Worm (Caenorhabditis elegans): Measurements from ENCODE around the gene Y39E4B.10.

The Y39E4B.10 gene

DNA sequence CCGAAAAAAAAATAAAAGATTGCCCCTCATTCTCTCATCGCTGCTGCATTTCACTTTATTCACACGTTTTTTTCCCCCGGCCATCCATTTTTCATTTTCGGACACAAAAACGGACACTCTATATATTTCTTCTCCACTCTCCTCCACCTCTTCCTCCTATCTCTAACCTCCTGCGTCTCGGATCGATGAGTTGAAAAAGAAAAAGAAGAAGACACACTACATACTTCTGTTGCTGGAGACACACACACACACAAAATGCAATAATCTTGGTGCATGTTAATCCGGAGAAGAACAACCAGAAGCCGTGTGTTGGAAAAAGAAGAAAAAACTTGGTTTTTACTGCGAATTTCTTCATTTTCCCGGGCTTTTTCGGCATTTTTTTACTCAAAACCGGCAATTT lies 46.7 kb downstream of the Y39E4B.10 start:
- TF ChIP-seq nhr-28 (tag; optimal IDR thresholded peaks at IDR 0.05) (peak; percentile 84), lin-15B (tag; optimal IDR thresholded peaks at IDR 0.05) (no peak), lsy-2 (tag; optimal IDR thresholded peaks at IDR 0.05) (peak in 1 of 2 experiments; percentile 63), ZK546.5 (tag; optimal IDR thresholded peaks at IDR 0.05) (no peak), mdl-1 (tag; optimal IDR thresholded peaks at IDR 0.05) (peak in 1 of 2 experiments; percentile 23), hlh-30 (tag; optimal IDR thresholded peaks at IDR 0.05; ENCODE audit: insufficient read depth) (peak; percentile 53), hmg-1.1 (GFP tag; IDR thresholded peaks at IDR 0.05) (peak; percentile 70), fkh-10 (GFP tag; optimal IDR thresholded peaks at IDR 0.05) (peak; percentile 81), mep-1 (tag; optimal IDR thresholded peaks at IDR 0.05) (peak; percentile 25), F10B5.3 (tag; optimal IDR thresholded peaks at IDR 0.05) (no peak), ceh-28 (tag; optimal IDR thresholded peaks at IDR 0.05) (no peak), tag-97 (GFP tag; IDR thresholded peaks at IDR 0.05) (no peak), aha-1 (tag) (peak; percentile 42)

DNA sequence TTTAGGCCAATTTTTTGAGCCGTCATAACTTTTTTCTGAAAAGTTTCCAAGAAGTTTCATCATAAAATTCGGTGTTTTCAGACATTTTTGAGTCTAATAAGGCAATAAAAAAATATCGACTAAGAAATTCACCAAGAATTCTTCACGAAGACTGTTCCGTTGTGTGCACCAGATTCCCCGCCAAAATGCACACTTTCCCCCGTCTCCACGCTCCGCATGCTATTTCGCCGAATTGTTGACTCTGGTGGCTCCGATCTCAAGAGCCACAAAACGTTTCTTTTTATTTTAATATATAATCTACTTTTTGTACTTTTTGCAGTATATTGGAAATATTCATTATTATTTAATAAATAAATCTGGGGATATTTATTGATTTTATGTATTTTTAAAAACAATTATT lies 47.2 kb downstream of the Y39E4B.10 start:
- no peak for TF ChIP-seq tra-1 (GFP tag; IDR thresholded peaks at IDR 0.05)
- TF ChIP-seq lsy-2 (tag; optimal IDR thresholded peaks at IDR 0.05): no peak
- TF ChIP-seq egl-43 (GFP tag; IDR thresholded peaks at IDR 0.05): no peak
- no peak for TF ChIP-seq daf-16 (GFP tag; optimal IDR thresholded peaks at IDR 0.05)
- peak; percentile 17 for TF ChIP-seq daf-16 (tag; optimal IDR thresholded peaks at IDR 0.05)
- no peak for TF ChIP-seq snpc-1.2 (GFP tag; IDR thresholded peaks at IDR 0.05)

DNA sequence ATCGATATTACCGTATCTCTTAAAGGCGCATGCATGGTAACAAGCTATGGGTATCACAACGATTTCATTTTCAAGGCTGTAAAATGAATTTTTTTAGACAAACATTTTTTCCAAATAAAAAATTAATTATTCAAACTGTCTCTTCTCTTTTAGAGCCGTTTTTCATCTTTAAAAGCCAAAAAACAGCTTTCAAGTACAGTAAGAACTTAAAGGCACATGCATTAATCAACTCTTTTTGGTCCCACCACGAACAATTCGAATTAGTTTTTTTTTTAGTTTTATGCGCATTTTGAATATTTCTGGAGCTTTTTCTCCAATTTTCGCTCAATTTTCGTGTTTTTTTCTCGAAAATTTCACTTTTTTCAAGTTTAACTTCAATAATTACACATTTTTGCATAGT lies 48.2 kb downstream of the Y39E4B.10 start:
- TF ChIP-seq F49E8.2 (tag; optimal IDR thresholded peaks at IDR 0.05; ENCODE audit: borderline replicate concordance) (peak; percentile 44), nhr-237 (tag; optimal IDR thresholded peaks at IDR 0.05) (no peak)

DNA sequence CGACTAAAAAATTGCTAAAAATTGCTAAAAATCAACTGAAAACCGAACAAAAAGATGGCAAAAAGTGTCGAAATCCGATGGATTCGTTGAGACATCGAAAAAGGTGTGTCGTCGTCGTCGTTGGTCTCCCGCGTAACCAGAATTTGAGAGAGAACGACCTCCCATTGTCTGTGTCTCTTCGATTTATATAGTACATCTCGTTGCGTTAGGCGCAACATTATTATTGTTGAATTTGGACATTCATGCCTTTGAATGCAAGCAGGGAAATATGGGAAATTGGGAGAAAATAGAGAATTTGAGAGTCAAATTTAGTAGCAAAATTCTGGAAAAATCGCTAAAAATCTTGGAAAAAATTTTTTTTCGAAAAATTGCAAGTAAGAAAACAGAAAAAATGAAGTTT lies 48.7 kb downstream of the Y39E4B.10 start:
- no peak for TF ChIP-seq dmd-9 (GFP tag; IDR thresholded peaks at IDR 0.05)
- no peak for TF ChIP-seq daf-19 (GFP tag; conservative IDR thresholded peaks at IDR 0.05)
- no peak for TF ChIP-seq ceh-44 (GFP tag; IDR thresholded peaks at IDR 0.05)
- no peak for TF ChIP-seq sdz-12 (GFP tag; optimal IDR thresholded peaks at IDR 0.05)
- TF ChIP-seq F49E8.2 (tag; optimal IDR thresholded peaks at IDR 0.05; ENCODE audit: borderline replicate concordance): no peak
- TF ChIP-seq ama-1 (optimal IDR thresholded peaks at IDR 0.05): no peak
- no peak for TF ChIP-seq snpc-4 (tag; optimal IDR thresholded peaks at IDR 0.05)
- TF ChIP-seq unc-130 (GFP tag; optimal IDR thresholded peaks at IDR 0.05): no peak
- TF ChIP-seq nhr-48 (tag; optimal IDR thresholded peaks at IDR 0.05): no peak
- no peak for TF ChIP-seq lsy-2 (tag; optimal IDR thresholded peaks at IDR 0.05)
- TF ChIP-seq nhr-28 (tag; optimal IDR thresholded peaks at IDR 0.05): no peak
- no peak for TF ChIP-seq attf-4 (tag; optimal IDR thresholded peaks at IDR 0.05)
- TF ChIP-seq ZK546.5 (tag; optimal IDR thresholded peaks at IDR 0.05): no peak
- TF ChIP-seq daf-8 (GFP tag; IDR thresholded peaks at IDR 0.05): no peak

DNA sequence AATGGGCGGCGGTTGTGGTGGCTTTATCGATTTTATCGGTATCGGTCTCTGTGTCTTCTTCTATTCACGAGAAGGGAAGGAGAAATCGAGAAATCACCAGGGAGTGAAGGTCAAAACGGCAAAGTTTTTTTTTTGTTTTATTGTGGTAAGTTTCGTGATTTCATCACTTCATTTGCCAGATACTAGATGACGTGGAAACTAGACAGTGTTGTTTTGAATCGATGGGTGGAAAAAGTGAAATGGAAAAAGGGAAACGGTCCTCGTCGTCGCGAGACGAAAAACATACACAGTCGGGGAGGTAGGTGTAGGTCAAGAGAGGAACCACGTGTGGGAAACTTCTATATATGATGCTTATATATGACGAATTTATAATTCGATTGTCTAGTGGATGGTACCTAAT lies 51.6 kb downstream of the Y39E4B.10 start:
- TF ChIP-seq snpc-1.2 (GFP tag; IDR thresholded peaks at IDR 0.05) (no peak), Y75B8A.6 (GFP tag; IDR thresholded peaks at IDR 0.05) (no peak), nhr-76 (tag; optimal IDR thresholded peaks at IDR 0.05) (no peak), nhr-28 (tag; optimal IDR thresholded peaks at IDR 0.05) (peak; percentile 25), zag-1 (tag; optimal IDR thresholded peaks at IDR 0.05) (no peak), ceh-82 (tag; optimal IDR thresholded peaks at IDR 0.05) (no peak), nhr-48 (tag; optimal IDR thresholded peaks at IDR 0.05) (no peak), madf-9 (GFP tag; conservative IDR thresholded peaks at IDR 0.05) (no peak), egl-43 (GFP tag; IDR thresholded peaks at IDR 0.05) (no peak), lim-7 (GFP tag; IDR thresholded peaks at IDR 0.05) (no peak), ztf-11 (tag; optimal IDR thresholded peaks at IDR 0.05) (no peak), hlh-11 (tag; optimal IDR thresholded peaks at IDR 0.05) (peak; percentile 20), nhr-42 (GFP tag; IDR thresholded peaks at IDR 0.05) (no peak), tra-1 (GFP tag; IDR thresholded peaks at IDR 0.05) (0 out of 2 replicates have a peak, but pooled peaks have one; percentile 29), aha-1 (tag) (peak; percentile 61), lsy-2 (tag; optimal IDR thresholded peaks at IDR 0.05) (peak in 1 of 2 experiments; percentile 9), nhr-25 (tag; optimal IDR thresholded peaks at IDR 0.05; ENCODE audit: borderline replicate concordance, insufficient read depth) (peak; percentile 44), nhr-41 (GFP tag; IDR thresholded peaks at IDR 0.05) (no peak), lin-39 (tag; optimal IDR thresholded peaks at IDR 0.05) (no peak), T26A8.4 (GFP tag; IDR thresholded peaks at IDR 0.05) (no peak), cey-2 (tag; optimal IDR thresholded peaks at IDR 0.05; ENCODE audit: borderline replicate concordance, insufficient read depth) (no peak), zip-11 (GFP tag; IDR thresholded peaks at IDR 0.05) (no peak)
